Fruit fly (Drosophila melanogaster): Measurements from ENCODE around the gene Jon25Bii.

DNA sequence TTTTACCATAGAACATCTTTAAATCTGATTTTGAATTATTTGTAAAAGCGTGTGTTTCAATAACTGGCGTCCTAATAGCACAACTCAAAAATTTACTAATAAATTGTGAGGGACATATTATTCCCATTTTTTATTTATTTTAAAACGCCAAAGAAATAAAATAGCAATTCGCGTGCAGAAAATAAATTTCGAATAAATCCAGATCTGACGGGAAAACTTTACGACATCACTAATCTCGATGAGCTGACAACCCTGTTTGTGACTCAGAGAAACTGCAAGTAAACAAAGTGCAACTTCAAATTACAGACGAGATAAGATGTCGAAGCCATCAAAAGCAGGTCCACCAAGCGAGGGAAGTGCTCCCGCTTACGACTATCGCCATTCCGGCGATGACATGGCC, 12.5 kb upstream of the Jon25Bii start, which contains the start of gene CG34125:
- TF ChIP-seq CTCF (optimal IDR thresholded peaks at IDR 0.05) (no peak), CG8478 (optimal IDR thresholded peaks at IDR 0.05) (no peak)
